Fruit fly (Drosophila melanogaster): Measurements from ENCODE around the gene rux.

dm6 chrX:6052855-6053254, 15.3 kb upstream of the rux start:
- no peak for TF ChIP-seq Hr78 (GFP tag; optimal IDR thresholded peaks at IDR 0.05)
- no peak for TF ChIP-seq h (GFP tag; optimal IDR thresholded peaks at IDR 0.05)
- TF ChIP-seq OdsH (GFP tag; optimal IDR thresholded peaks at IDR 0.05), result no peak
- no peak for TF ChIP-seq psq (GFP tag; optimal IDR thresholded peaks at IDR 0.05)
- TF ChIP-seq dl (GFP tag; optimal IDR thresholded peaks at IDR 0.05; ENCODE audit: insufficient read depth in 1 of 2, partially characterized antibody in 2 of 2), result no peak
- no peak for TF ChIP-seq Hnf4 (GFP tag; optimal IDR thresholded peaks at IDR 0.05)
- TF ChIP-seq br (GFP tag; optimal IDR thresholded peaks at IDR 0.05), result no peak

All from whole organism, wandering third instar larva.